Worm (Caenorhabditis elegans) whole organism, young adult: ENCODE data around the gene col-10.

Experiments
- B0261.1 ChIP-seq: sonication (generic microtip); optimal IDR thresholded peaks from 2 replicates; lab custom pipeline; 2016; ENCODE audit warnings: mild to moderate bottlenecking, missing genetic modification characterization, moderate library complexity, missing compliant biosample characterization
- C06A6.2 ChIP-seq: fragments of 200-800 bp; sonication (Bioruptor generic); conservative IDR thresholded peaks from 2 replicates; pipeline ENCODE4 v1.3.6; 2022; ENCODE audit warnings: missing genetic modification characterization, missing compliant biosample characterization
- F10E7.11 ChIP-seq: sonication (generic microtip); optimal IDR thresholded peaks from 2 replicates; lab custom pipeline; 2017; ENCODE audit warnings: mild to moderate bottlenecking, missing genetic modification characterization, moderate library complexity, missing compliant biosample characterization
- F33H1.4 ChIP-seq: fragments of 200-800 bp; sonication (Bioruptor generic); IDR thresholded peaks from 2 replicates; pipeline ENCODE4 v1.3.6; 2022; ENCODE audit warnings: missing genetic modification reagents, missing genetic modification characterization, missing compliant biosample characterization
- F37B4.10 ChIP-seq: fragments of 200-800 bp; sonication (Bioruptor generic); IDR thresholded peaks from 2 replicates; pipeline ENCODE4 v1.3.6; 2022; ENCODE audit warnings: missing genetic modification characterization, missing compliant biosample characterization
- T07F8.4 ChIP-seq: sonication (generic microtip); optimal IDR thresholded peaks from 2 replicates; lab custom pipeline; 2016; ENCODE audit warnings: mild to moderate bottlenecking, missing genetic modification characterization, moderate library complexity, missing compliant biosample characterization
- T26A5.8 ChIP-seq: sonication (generic microtip); optimal IDR thresholded peaks from 2 replicates; lab custom pipeline; 2016; ENCODE audit warnings: missing genetic modification characterization, missing compliant biosample characterization
- Y56A3A.18 ChIP-seq: fragments of 200-800 bp; sonication (Bioruptor generic); IDR thresholded peaks from 2 replicates; pipeline ENCODE4 v1.3.6; 2022; ENCODE audit warnings: missing genetic modification reagents, missing genetic modification characterization, missing compliant biosample characterization
- Y67H2A.10 ChIP-seq: fragments of 200-800 bp; sonication (Bioruptor generic); conservative IDR thresholded peaks from 2 replicates; pipeline ENCODE4 v1.3.6; 2022; ENCODE audit warnings: missing genetic modification reagents, missing genetic modification characterization, missing compliant biosample characterization
- Y79H2A.3 ChIP-seq: fragments of 200-800 bp; sonication (Bioruptor generic); conservative IDR thresholded peaks from 2 replicates; pipeline ENCODE4 v1.3.6; 2022; ENCODE audit warnings: missing genetic modification reagents, missing genetic modification characterization, missing compliant biosample characterization
- ZK185.1 ChIP-seq: sonication (generic microtip); optimal IDR thresholded peaks from 2 replicates; lab custom pipeline; 2016; ENCODE audit warnings: mild to moderate bottlenecking, missing genetic modification characterization, missing compliant biosample characterization; ENCODE audit not compliant: poor library complexity, severe bottlenecking
- akir-1 ChIP-seq: fragments of 200-800 bp; sonication (Bioruptor generic); optimal IDR thresholded peaks from 2 replicates; lab custom pipeline; 2018; ENCODE audit warnings: mild to moderate bottlenecking, missing genetic modification characterization, moderate library complexity, missing compliant biosample characterization
- ama-1 ChIP-seq, 3 experiments: fragments of 150-350 bp in 1 of 3; sonication (generic microtip) in 2 of 3; optimal IDR thresholded peaks; 2 replicates each; lab custom pipeline; 2014 to 2018; ENCODE audit warnings: missing biosample characterization in 2 of 3, missing genetic modification characterization in 2 of 3, missing genetic modification reagents in 2 of 3
- aptf-2 ChIP-seq: fragments of 200-800 bp; sonication (Bioruptor generic); conservative IDR thresholded peaks from 2 replicates; pipeline ENCODE4 v1.3.6; 2022; ENCODE audit warnings: missing genetic modification reagents, missing genetic modification characterization, missing compliant biosample characterization
- atf-7 ChIP-seq: sonication (generic microtip); optimal IDR thresholded peaks from 2 replicates; lab custom pipeline; 2017; ENCODE audit warnings: mild to moderate bottlenecking, missing genetic modification characterization, missing compliant biosample characterization
- attf-5 ChIP-seq: fragments of 200-800 bp; sonication (Bioruptor generic); optimal IDR thresholded peaks from 2 replicates; lab custom pipeline; 2018; ENCODE audit warnings: mild to moderate bottlenecking, missing genetic modification characterization, missing compliant biosample characterization
- bed-2 ChIP-seq: fragments of 200-800 bp; sonication (Bioruptor generic); IDR thresholded peaks from 2 replicates; pipeline ENCODE4 v1.3.6; 2022; ENCODE audit warnings: missing genetic modification reagents, missing genetic modification characterization, missing compliant biosample characterization
- ceh-58 ChIP-seq: fragments of 200-800 bp; sonication (Bioruptor generic); IDR thresholded peaks from 2 replicates; pipeline ENCODE4 v1.3.6; 2022; ENCODE audit warnings: missing genetic modification characterization, missing compliant biosample characterization
- chd-7 ChIP-seq: sonication (generic microtip); optimal IDR thresholded peaks from 2 replicates; lab custom pipeline; 2016; ENCODE audit warnings: mild to moderate bottlenecking, missing genetic modification characterization, moderate library complexity, missing compliant biosample characterization
- die-1 ChIP-seq: sonication (generic microtip); optimal IDR thresholded peaks from 2 replicates; lab custom pipeline; 2016; ENCODE audit warnings: missing genotype, mild to moderate bottlenecking, missing genetic modification characterization, missing compliant biosample characterization
- fkh-3 ChIP-seq: sonication (generic microtip); optimal IDR thresholded peaks from 2 replicates; lab custom pipeline; 2016; ENCODE audit warnings: mild to moderate bottlenecking, missing genetic modification characterization, missing compliant biosample characterization
- gei-17 ChIP-seq: fragments of 200-800 bp; sonication (Bioruptor generic); optimal IDR thresholded peaks from 2 replicates; lab custom pipeline; 2018; ENCODE audit warnings: mild to moderate bottlenecking, missing genetic modification characterization, missing compliant biosample characterization
- hlh-12 ChIP-seq: sonication (generic microtip); optimal IDR thresholded peaks from 2 replicates; lab custom pipeline; 2016; ENCODE audit warnings: missing genetic modification characterization, missing compliant biosample characterization
- hmg-1.2 ChIP-seq: fragments of 200-800 bp; sonication (Bioruptor generic); IDR thresholded peaks from 2 replicates; pipeline ENCODE4 v1.3.6; 2022; ENCODE audit warnings: missing genetic modification reagents, missing genetic modification characterization, missing compliant biosample characterization
- lag-1 ChIP-seq: fragments of 200-800 bp; sonication (Bioruptor generic); IDR thresholded peaks from 2 replicates; pipeline ENCODE4 v1.3.6; 2022; ENCODE audit warnings: missing genetic modification reagents, missing genetic modification characterization, missing compliant biosample characterization
- lin-26 ChIP-seq: fragments of 200-800 bp; sonication (Bioruptor generic); IDR thresholded peaks from 2 replicates; pipeline ENCODE4 v1.3.6; 2022; ENCODE audit warnings: missing genetic modification reagents, missing genetic modification characterization, missing compliant biosample characterization
- madf-10 ChIP-seq: sonication (generic microtip); optimal IDR thresholded peaks from 2 replicates; lab custom pipeline; 2016; ENCODE audit warnings: mild to moderate bottlenecking, missing genetic modification characterization, missing compliant biosample characterization
- madf-3 ChIP-seq: fragments of 200-800 bp; sonication (Bioruptor generic); IDR thresholded peaks from 2 replicates; pipeline ENCODE4 v1.3.6; 2022; ENCODE audit warnings: missing genetic modification reagents, missing genetic modification characterization, missing compliant biosample characterization
- madf-8 ChIP-seq: fragments of 200-800 bp; sonication (Bioruptor generic); conservative IDR thresholded peaks from 2 replicates; pipeline ENCODE4 v1.3.6; 2022; ENCODE audit warnings: missing genetic modification reagents, missing genetic modification characterization, missing compliant biosample characterization
- mcd-1 ChIP-seq: fragments of 200-800 bp; sonication (Bioruptor generic); IDR thresholded peaks from 2 replicates; pipeline ENCODE4 v1.3.6; 2022; ENCODE audit warnings: missing genetic modification reagents, missing genetic modification characterization, missing compliant biosample characterization
- mel-28 ChIP-seq: sonication (generic microtip); optimal IDR thresholded peaks from 2 replicates; lab custom pipeline; 2016; ENCODE audit warnings: borderline replicate concordance, mild to moderate bottlenecking, missing genetic modification characterization, missing compliant biosample characterization
- mes-4 ChIP-seq: sonication (generic microtip); optimal IDR thresholded peaks from 2 replicates; lab custom pipeline; 2016; ENCODE audit warnings: missing genotype, missing genetic modification characterization, missing compliant biosample characterization
- nfya-2 ChIP-seq: fragments of 200-800 bp; sonication (Bioruptor generic); IDR thresholded peaks from 2 replicates; pipeline ENCODE4 v1.3.6; 2022; ENCODE audit warnings: missing genetic modification reagents, missing genetic modification characterization, missing compliant biosample characterization
- nhr-80 ChIP-seq: sonication (generic microtip); optimal IDR thresholded peaks from 2 replicates; lab custom pipeline; 2016; ENCODE audit warnings: missing genetic modification characterization, missing compliant biosample characterization
- nhr-90 ChIP-seq: sonication (generic microtip); optimal IDR thresholded peaks from 2 replicates; lab custom pipeline; 2016; ENCODE audit warnings: missing genotype, mild to moderate bottlenecking, missing genetic modification characterization, missing compliant biosample characterization
- pbrm-1 ChIP-seq: fragments of 200-800 bp; sonication (Bioruptor generic); IDR thresholded peaks from 2 replicates; pipeline ENCODE4 v1.3.6; 2022; ENCODE audit warnings: missing genetic modification reagents, missing genetic modification characterization, missing compliant biosample characterization
- snpc-1.1 ChIP-seq: sonication (generic microtip); optimal IDR thresholded peaks from 2 replicates; lab custom pipeline; 2017; ENCODE audit warnings: missing genetic modification characterization, mild to moderate bottlenecking, missing compliant biosample characterization, antibody characterized with exemption, moderate library complexity, missing genotype, missing genetic modification reagents; ENCODE audit not compliant: insufficient read depth
- tlf-1 ChIP-seq: fragments of 200-800 bp; sonication (Bioruptor generic); optimal IDR thresholded peaks from 2 replicates; lab custom pipeline; 2018; ENCODE audit warnings: mild to moderate bottlenecking, missing genetic modification characterization, missing compliant biosample characterization
- unc-62 ChIP-seq: fragments of 150-350 bp; optimal IDR thresholded peaks from 2 replicates; lab custom pipeline; 2014; ENCODE audit warnings: missing biosample characterization, missing genetic modification reagents, missing genetic modification characterization
- ztf-6 ChIP-seq: fragments of 200-800 bp; sonication (Bioruptor generic); IDR thresholded peaks from 2 replicates; pipeline ENCODE4 v1.3.6; 2022; ENCODE audit warnings: missing genetic modification reagents, missing genetic modification characterization, missing compliant biosample characterization

col-10 gene

ce11 chrV:9141297-9141696 lies 23.8 kb downstream of the col-10 start, which contains the start of gene pitr-3:
pitr-3 (minus strand) TSS chrV:9141397.
- no peak for TF ChIP-seq mcd-1 (GFP tag; lab: Robert Waterston, UW)
- no peak for TF ChIP-seq atf-7
- TF ChIP-seq Y67H2A.10: no peak
- TF ChIP-seq tlf-1 (GFP tag; lab: Kevin White, UChicago): no peak
- TF ChIP-seq die-1: no peak
- no peak for TF ChIP-seq nhr-80 (tag; lab: Kevin White, UChicago)
- TF ChIP-seq bed-2: no peak
- no peak for TF ChIP-seq lag-1
- TF ChIP-seq akir-1 (GFP tag; lab: Kevin White, UChicago): no peak
- no peak for TF ChIP-seq nfya-2 (GFP tag; lab: Robert Waterston, UW)
- no peak for TF ChIP-seq F33H1.4
- no peak for TF ChIP-seq hmg-1.2 (GFP tag; lab: Robert Waterston, UW)
- TF ChIP-seq ztf-6 (GFP tag; lab: Robert Waterston, UW): no peak
- no peak for TF ChIP-seq F10E7.11
- TF ChIP-seq madf-3: no peak
- TF ChIP-seq snpc-1.1 (tag; lab: Kevin White, UChicago): no peak
- TF ChIP-seq Y79H2A.3 (GFP tag; lab: Robert Waterston, UW): no peak
- TF ChIP-seq ceh-58 (GFP tag; lab: Robert Waterston, UW): no peak
- TF ChIP-seq lin-26 (GFP tag; lab: Robert Waterston, UW): no peak
- TF ChIP-seq T26A5.8 (tag; lab: Kevin White, UChicago): no peak

- no peak for TF ChIP-seq B0261.1
- TF ChIP-seq madf-8 (GFP tag; lab: Robert Waterston, UW): no peak
- TF ChIP-seq F37B4.10 (GFP tag; lab: Robert Waterston, UW): no peak
- TF ChIP-seq gei-17: no peak
- no peak for TF ChIP-seq akir-1 (GFP tag; lab: Kevin White, UChicago)
- TF ChIP-seq madf-3: no peak
- TF ChIP-seq nhr-90 (tag; lab: Kevin White, UChicago): no peak
- no peak for TF ChIP-seq F10E7.11
- no peak for TF ChIP-seq chd-7 (tag; lab: Kevin White, UChicago)
- no peak for TF ChIP-seq pbrm-1 (GFP tag; lab: Robert Waterston, UW)
- no peak for TF ChIP-seq unc-62 (GFP tag; lab: Kevin White, UChicago)
- no peak for TF ChIP-seq ZK185.1 (tag; lab: Kevin White, UChicago)
- TF ChIP-seq hlh-12 (tag; lab: Kevin White, UChicago): no peak
- no peak for TF ChIP-seq Y56A3A.18 (GFP tag; lab: Robert Waterston, UW)
- no peak for TF ChIP-seq attf-5 (GFP tag; lab: Kevin White, UChicago)
- no peak for TF ChIP-seq T07F8.4 (tag; lab: Kevin White, UChicago)
Measured at ce11 chrV:9137618-9138017, 27.5 kb downstream of the col-10 start, which contains the start of gene pitr-2. pitr-2 (minus strand) TSS chrV:9137718.

- TF ChIP-seq C06A6.2 (GFP tag; lab: Robert Waterston, UW): no peak
- TF ChIP-seq gei-17: no peak
- TF ChIP-seq pbrm-1 (GFP tag; lab: Robert Waterston, UW): no peak
- TF ChIP-seq ama-1 (optimal IDR thresholded peaks at IDR 0.05; lab: Kevin White, UChicago): no peak
- no peak for TF ChIP-seq ama-1 (GFP tag; optimal IDR thresholded peaks at IDR 0.05; lab: Kevin White, UChicago)
- TF ChIP-seq aptf-2 (GFP tag; lab: Robert Waterston, UW): no peak
- no peak for TF ChIP-seq fkh-3 (tag; lab: Kevin White, UChicago)
- TF ChIP-seq mel-28 (tag; lab: Kevin White, UChicago): no peak
- TF ChIP-seq madf-10: no peak
- no peak for TF ChIP-seq mes-4
Measured at ce11 chrV:9133950-9134349, 31.2 kb downstream of the col-10 start, which contains the start of gene B0222.1. B0222.1 (plus strand) TSS chrV:9134255.
